Fruit fly (Drosophila melanogaster): ENCODE measurements around the gene SkpA.
A peak's percentile ranks its signal among the peaks of the same experiment; 100 is the strongest.
"Not testable (repeated sequence)": the region's sequence is repeated elsewhere in the genome, so short reads cannot be mapped to it uniquely, and the experiment has no call there.

Gene SkpA

DNA sequence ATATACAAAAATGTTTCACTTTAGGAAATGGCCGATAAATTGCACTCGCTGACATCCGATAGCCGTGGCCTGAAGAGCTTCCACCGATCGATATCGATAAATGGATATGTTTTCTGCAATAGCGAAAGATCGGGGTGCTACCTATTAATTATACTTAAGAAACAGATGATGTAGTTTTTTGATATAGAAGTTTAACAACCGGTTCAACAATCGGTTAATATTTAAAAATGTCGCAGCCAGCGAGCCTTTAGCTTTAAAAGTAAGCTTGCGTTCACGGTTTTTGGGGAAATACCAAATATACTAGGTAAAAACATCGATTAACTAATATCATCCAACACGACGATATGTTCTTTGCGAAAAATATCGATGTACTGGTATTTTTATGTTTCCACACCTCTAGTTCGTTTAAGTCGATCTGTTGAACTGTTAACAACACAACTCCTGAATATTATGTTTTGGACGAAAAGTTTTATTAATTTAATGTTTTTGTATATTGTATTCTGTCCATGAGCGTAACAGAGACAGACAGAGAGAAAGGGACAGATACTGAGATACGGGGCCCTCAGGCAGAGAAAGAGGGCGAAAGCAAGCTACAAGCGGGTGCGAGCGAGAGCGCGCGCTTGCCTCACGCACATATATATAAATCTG is 20.3 kb upstream of the SkpA start, which contains the start of gene Dredd:
Gene Dredd, minus strand, starts transcription at position 51 of the 648 bp plus-strand sequence.
- TF ChIP-seq EcR (GFP tag; optimal IDR thresholded peaks at IDR 0.05) (no peak), usp (GFP tag; optimal IDR thresholded peaks at IDR 0.05) (no peak), psq (optimal IDR thresholded peaks at IDR 0.05) (no peak), pan (optimal IDR thresholded peaks at IDR 0.05) (no peak), CG8478 (optimal IDR thresholded peaks at IDR 0.05) (no peak), Dll (optimal IDR thresholded peaks at IDR 0.05) (no peak)

DNA sequence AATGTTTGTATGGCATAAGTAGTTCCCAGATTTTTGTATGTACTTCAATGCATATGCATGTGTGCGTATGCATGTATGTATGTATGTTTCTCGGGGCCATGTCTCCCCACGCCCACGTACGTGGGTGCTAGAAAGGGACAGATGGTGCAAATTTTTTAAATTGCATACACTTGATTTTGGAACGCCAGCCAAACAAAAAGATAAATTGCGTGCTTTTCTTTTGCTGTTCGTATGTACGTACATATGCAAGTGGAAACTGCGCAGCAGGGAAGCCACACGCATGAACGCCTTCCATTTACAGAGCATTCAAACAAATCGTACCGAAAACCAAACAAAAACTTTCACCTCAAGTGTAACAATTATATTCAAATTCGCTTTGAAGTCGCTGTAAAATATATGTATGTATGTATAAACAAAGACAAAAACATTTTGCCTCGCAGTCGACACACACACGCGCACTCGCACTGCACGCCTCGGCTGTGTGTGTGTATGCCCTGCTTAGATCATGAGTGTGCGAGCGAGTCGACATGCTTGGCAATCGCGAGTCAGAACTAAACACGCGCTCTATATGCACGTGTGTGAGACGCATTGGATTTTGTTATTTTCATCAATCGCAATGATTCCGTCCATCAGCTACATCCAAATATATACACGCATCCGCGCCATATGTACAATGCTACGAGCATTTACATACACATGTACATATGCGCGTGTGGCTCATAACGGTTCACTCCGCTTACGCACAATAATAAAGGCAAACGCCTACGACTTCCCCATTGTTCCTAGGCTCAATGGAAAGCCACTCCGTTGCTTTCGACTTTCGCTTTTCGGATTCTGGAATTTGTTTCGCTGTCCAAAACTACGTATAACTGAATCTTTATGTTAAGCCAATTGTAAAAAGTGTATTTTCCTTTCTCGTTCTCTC is 19.0 kb upstream of the SkpA start:
- TF ChIP-seq CG8478 (optimal IDR thresholded peaks at IDR 0.05) (peak; percentile 29), usp (GFP tag; optimal IDR thresholded peaks at IDR 0.05) (no peak)

DNA sequence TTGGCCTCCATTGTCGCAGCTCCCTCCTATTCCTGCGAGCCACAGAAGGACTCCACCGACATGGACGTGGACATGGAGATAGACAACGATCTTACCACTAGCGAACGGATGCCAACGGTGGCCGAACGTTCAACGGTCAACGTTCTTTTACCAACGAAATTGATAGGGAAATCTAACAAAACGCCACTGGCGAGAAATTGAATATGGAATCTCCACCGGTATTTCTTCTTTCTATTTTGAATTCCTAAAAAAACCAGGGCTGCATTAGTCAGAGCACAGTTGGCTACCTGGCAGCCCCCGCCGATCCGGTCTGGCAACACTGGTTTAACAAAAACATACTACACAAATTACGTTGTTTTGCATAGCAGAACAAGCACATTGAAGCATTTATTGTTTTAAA is 11.5 kb upstream of the SkpA start, which contains the start of gene CG13367:
Gene CG13367, plus strand, starts transcription at position 301 of the 400 bp plus-strand sequence.
- not testable (repeated sequence) for TF ChIP-seq Dll, CG8478, pan (optimal IDR thresholded peaks at IDR 0.05)

DNA sequence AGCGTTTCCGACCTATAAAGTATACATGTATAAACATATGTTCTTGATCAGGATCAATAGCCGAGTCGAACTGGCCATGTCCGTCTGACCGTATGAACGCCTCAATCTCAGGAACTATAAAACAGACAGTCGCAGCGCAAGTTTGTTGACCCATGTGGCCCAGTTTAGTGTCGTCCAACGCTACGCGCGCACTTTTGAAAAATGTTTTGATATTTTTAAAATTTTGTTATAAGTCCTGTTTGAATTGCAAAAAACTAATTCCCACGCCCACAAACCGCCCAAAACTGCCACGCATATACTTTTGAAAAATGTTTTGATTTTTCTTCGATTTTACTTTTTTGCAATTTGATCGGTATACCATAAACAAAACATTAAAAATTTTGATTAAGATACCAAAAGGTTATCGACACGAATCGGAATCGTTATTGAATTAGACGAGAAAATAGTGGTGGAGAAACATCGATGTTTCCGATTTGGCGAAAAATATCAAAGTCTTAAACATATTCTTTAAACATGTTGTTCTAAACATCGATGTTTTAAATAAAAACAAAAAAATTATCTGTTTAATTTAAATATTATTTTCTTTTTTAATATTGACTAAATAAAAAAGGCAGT is 9.4 kb upstream of the SkpA start:
- TF ChIP-seq pan (optimal IDR thresholded peaks at IDR 0.05) (no peak), CG8478 (optimal IDR thresholded peaks at IDR 0.05) (no peak), psq (optimal IDR thresholded peaks at IDR 0.05) (no peak), EcR (GFP tag; optimal IDR thresholded peaks at IDR 0.05) (no peak), Dll (optimal IDR thresholded peaks at IDR 0.05) (no peak), usp (GFP tag; optimal IDR thresholded peaks at IDR 0.05) (no peak)

DNA sequence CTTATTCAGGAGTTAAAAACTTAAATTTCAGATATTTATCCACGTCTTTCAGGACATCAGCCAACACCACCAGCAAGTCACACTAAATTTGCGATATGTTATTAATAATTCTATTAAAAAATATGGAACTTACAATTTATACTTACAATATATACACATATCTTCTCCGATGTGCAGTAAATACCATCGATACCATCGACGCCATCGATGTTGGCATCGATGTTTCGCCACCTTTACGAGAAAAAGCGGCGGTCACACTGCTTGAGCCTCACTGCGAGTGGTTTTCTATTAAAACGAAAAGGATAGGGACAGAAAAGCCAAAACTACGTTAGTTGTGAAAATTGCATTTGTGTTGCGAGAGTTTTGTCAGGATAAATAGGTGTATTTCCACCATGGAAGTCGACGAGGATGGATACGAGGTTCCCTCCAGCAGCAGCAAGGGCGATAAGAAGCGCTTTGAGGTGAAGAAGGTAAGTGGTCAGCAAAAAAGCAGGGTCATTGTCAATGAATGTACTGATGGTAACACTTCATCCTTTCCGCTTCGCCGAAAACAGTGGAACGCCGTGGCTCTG is 8.8 kb upstream of the SkpA start, which contains the start of gene Roc1a:
Gene Roc1a, plus strand, starts transcription at position 249 of the 572 bp plus-strand sequence.
- TF ChIP-seq psq (optimal IDR thresholded peaks at IDR 0.05) = no peak
- no peak for TF ChIP-seq EcR (GFP tag; optimal IDR thresholded peaks at IDR 0.05)
- TF ChIP-seq pan (optimal IDR thresholded peaks at IDR 0.05) = no peak
- TF ChIP-seq CG8478 (optimal IDR thresholded peaks at IDR 0.05) = no peak
- no peak for TF ChIP-seq Dll (optimal IDR thresholded peaks at IDR 0.05)
- no peak for TF ChIP-seq usp (GFP tag; optimal IDR thresholded peaks at IDR 0.05)

DNA sequence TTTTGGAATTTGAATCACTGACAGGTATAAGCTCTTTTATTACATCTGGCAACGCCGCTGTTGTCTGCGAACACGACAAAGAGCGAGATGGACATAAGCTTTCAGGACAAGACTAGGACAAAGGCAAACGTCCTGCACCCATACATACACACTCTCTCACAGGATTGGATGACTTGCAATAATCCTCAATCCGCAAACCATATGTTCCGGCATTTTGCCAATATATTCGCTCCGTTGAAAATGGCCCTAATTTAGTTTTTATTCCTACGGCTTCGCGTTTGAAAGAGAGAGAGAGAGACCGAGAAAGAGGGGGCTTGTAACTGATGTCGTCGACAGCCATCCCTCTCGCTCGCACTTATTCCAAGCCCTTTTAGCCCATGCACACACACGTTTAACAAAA is 1.7 kb upstream of the SkpA start:
- TF ChIP-seq CG8478 (optimal IDR thresholded peaks at IDR 0.05) (peak; percentile 46), psq (optimal IDR thresholded peaks at IDR 0.05) (no peak), pan (optimal IDR thresholded peaks at IDR 0.05) (no peak), usp (GFP tag; optimal IDR thresholded peaks at IDR 0.05) (no peak)

DNA sequence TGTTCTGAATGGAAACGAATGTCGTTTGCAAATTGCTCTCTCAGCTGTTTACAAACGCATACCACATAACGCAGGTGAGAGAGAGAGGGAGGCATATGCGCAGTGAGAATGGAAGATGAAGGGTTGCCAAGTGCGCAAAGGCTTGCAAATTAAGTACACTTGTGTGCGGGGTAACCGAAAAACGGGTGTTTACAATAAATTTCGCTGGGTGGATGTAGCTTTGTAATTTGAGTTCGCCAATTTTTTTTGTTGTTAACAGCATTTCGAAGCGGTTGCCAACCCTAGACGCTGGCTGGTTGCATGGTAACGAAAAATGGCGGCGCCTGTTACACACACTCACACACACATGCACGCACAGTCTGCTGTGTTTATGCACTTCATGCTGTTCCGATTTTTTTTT is 965 bp upstream of the SkpA start:
- TF ChIP-seq psq (optimal IDR thresholded peaks at IDR 0.05) (no peak), EcR (GFP tag; optimal IDR thresholded peaks at IDR 0.05) (no peak), CG8478 (optimal IDR thresholded peaks at IDR 0.05) (no peak), pan (optimal IDR thresholded peaks at IDR 0.05) (no peak), usp (GFP tag; optimal IDR thresholded peaks at IDR 0.05) (no peak), Dll (optimal IDR thresholded peaks at IDR 0.05) (no peak)

DNA sequence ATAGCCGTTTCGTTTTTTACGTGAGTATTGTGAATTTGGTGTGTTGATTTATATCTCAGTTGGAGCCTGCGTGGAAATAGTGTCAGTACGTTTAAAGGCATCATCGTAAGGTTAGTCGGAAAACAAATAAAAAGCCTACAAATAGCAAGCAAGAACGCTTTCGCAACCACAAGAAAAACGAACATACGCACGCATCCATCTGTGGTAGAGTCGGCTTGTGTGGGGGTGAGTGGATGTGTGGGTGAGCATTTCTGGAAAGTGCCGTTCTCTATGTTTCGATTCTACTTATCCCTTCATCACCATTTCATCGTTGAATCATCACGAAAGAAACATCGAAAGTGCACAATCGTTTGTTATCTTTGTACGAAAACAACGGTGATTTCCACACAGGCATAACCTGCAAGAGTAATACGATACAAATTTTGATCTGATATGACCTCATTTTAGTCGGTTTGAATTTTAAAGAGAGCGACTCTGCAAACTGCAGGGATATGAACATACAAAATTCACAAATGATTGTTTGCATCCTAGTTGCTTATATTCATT is 539 bp downstream of the SkpA start:
- TF ChIP-seq psq (optimal IDR thresholded peaks at IDR 0.05) (no peak), CG8478 (optimal IDR thresholded peaks at IDR 0.05) (no peak), Dll (optimal IDR thresholded peaks at IDR 0.05) (no peak), usp (GFP tag; optimal IDR thresholded peaks at IDR 0.05) (no peak), EcR (GFP tag; optimal IDR thresholded peaks at IDR 0.05) (no peak), pan (optimal IDR thresholded peaks at IDR 0.05) (no peak)

DNA sequence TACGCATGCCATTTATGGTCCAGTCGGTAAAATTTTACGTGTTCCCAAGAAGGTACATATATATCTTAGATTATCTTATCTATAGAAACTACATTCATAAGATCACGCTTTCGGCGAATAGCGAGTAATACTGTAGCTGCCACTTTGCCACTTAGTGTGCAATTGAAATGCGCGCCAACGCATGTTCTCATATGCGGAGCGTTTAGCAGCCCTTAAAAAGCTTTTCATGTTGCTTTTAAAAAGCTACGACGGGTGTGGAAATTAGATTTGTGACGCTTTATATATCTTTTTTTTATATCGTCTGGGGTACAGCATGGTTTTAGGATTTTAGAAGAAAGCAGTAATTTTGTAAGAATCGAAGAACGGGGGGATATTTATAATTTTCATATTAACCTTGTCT is 2.1 kb downstream of the SkpA start:
- TF ChIP-seq CG8478 (optimal IDR thresholded peaks at IDR 0.05) = no peak
- TF ChIP-seq pan (optimal IDR thresholded peaks at IDR 0.05) = no peak
- TF ChIP-seq psq (optimal IDR thresholded peaks at IDR 0.05) = no peak
- TF ChIP-seq Dll (optimal IDR thresholded peaks at IDR 0.05) = no peak
- TF ChIP-seq usp (GFP tag; optimal IDR thresholded peaks at IDR 0.05) = no peak
- no peak for TF ChIP-seq EcR (GFP tag; optimal IDR thresholded peaks at IDR 0.05)

DNA sequence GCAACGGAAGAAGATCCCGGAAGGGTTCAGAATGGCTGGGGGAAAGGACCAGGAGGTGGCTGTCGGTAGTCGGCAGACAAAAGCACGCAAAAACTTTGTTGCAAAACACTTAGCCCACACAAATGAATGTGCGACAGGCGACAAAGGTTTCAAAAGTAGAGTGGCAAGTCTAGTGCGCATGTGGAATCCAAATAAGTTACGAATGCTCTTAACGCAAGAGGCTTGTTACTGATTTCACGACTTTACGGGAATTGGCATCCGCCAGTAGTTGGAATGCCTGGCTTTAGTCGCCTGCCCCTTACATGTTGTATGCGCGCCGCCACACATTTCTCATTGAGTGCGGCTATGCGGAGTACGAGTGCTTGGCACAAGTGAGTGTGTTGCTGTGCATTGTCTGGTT is 22.6 kb downstream of the SkpA start:
- TF ChIP-seq Dll (optimal IDR thresholded peaks at IDR 0.05) (no peak), EcR (GFP tag; optimal IDR thresholded peaks at IDR 0.05) (no peak), psq (optimal IDR thresholded peaks at IDR 0.05) (no peak), CG8478 (optimal IDR thresholded peaks at IDR 0.05) (no peak), pan (optimal IDR thresholded peaks at IDR 0.05) (no peak)

DNA sequence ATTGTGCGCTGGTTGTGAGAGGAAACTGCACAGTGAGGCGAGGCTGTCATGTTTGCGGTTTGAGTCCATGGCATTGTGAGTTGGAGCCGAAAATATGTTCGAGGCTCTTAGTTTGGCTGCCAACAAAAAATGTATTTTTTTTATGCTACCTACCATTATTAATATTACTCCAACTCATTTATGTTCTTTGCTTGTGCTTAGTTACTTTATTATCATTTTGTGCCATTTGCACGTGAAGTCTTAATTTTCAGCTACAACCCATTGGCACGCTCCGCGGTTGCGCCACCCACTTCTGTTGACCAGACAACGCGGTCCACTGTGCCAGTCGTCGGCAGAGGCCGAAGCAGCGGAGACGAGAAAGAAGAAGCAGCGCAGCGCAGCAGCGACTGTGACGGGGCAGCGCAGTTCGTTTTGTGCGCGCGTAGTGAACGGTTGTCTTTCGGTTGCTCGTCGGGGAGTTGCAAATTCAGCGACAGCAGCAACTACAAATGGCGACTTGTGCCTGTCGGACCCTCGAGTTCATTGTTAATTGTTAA is 30.6 kb downstream of the SkpA start, which contains the start of gene sdk:
Gene sdk, plus strand, starts transcription at position 398 of the 536 bp plus-strand sequence.
- TF ChIP-seq EcR (GFP tag; optimal IDR thresholded peaks at IDR 0.05) = no peak
- no peak for TF ChIP-seq CG8478 (optimal IDR thresholded peaks at IDR 0.05)
- TF ChIP-seq usp (GFP tag; optimal IDR thresholded peaks at IDR 0.05) = no peak
- TF ChIP-seq psq (optimal IDR thresholded peaks at IDR 0.05) = no peak
- no peak for TF ChIP-seq pan (optimal IDR thresholded peaks at IDR 0.05)
- TF ChIP-seq Dll (optimal IDR thresholded peaks at IDR 0.05) = no peak
